Worm (Caenorhabditis elegans) whole organism, L4/young adult: ENCODE data around the gene K09A9.6.

Experiments used
- W03F9.2 ChIP-seq: fragments of 150-350 bp; optimal IDR thresholded peaks from 2 replicates; lab custom pipeline; 2014; ENCODE audit warnings: missing biosample characterization, missing genetic modification characterization
- dao-5 ChIP-seq: sonication (generic microtip); optimal IDR thresholded peaks from 2 replicates; lab custom pipeline; 2016; ENCODE audit warnings: missing genotype, missing genetic modification characterization, moderate library complexity, missing compliant biosample characterization
- him-1 ChIP-seq: sonication (generic microtip); optimal IDR thresholded peaks from 2 replicates; lab custom pipeline; 2016; ENCODE audit warnings: missing genotype, missing genetic modification reagents, missing genetic modification characterization, missing compliant biosample characterization

DNA sequence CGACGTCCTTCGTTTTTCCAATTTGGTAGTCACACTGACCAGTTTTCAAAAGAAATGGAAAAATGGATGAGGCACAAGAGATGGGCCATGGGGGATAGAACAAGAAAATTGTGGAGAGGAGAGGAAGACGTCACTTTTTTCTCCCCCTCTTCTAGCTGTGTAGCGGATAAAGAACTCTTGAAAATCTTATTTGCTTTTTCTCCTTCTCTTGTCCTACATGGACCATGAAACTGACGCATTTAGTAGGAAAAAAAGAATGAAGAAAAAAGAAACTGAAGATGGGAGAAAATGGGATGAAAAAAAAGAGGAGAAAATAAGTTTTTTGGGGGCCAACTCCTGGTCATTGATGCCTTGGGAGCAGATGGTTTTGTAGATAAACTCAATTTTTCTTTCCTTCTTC, 56.9 kb downstream of the K09A9.6 start:
- TF ChIP-seq him-1 (peak; percentile 57), dao-5 (tag; lab: Kevin White, UChicago) (no peak), W03F9.2 (no peak)
